Worm (Caenorhabditis elegans): ENCODE measurements around the gene F35E8.9.

The F35E8.9 gene

DNA sequence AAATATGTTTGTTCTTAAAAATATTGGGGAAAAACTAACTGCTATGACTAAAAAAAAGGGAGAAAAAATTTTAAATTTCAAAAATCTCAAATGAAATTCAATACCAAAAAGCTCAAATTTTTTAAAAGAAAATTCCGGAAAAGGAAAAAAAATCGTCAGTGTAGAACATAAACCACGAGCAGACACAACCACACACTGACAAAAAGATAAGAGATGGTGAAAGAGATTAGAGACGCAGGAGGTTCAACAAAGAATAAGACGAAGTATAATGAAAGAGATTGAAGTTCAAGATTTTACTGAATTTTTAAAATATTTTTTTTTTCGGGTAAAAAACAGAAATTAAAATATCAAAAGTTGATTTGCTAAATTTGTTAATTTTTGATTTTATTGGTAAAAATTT is 37.3 kb downstream of the F35E8.9 start:
- TF ChIP-seq nhr-11 (tag; optimal IDR thresholded peaks at IDR 0.05) (no peak), ceh-14 (tag; optimal IDR thresholded peaks at IDR 0.05) (no peak), T23F11.4 (GFP tag; optimal IDR thresholded peaks at IDR 0.05) (no peak), ceh-19 (GFP tag; optimal IDR thresholded peaks at IDR 0.05) (no peak), hlh-15 (tag; optimal IDR thresholded peaks at IDR 0.05) (no peak), Y22D7AL.16 (tag; optimal IDR thresholded peaks at IDR 0.05) (no peak), sox-2 (GFP tag; IDR thresholded peaks at IDR 0.05) (no peak), pat-9 (tag; optimal IDR thresholded peaks at IDR 0.05) (no peak), nfya-1 (tag; optimal IDR thresholded peaks at IDR 0.05) (no peak), C38D4.7 (GFP tag; optimal IDR thresholded peaks at IDR 0.05) (no peak), pros-1 (tag; optimal IDR thresholded peaks at IDR 0.05) (no peak), lim-6 (tag; optimal IDR thresholded peaks at IDR 0.05) (no peak), unc-86 (tag; optimal IDR thresholded peaks at IDR 0.05) (no peak), ahr-1 (tag; optimal IDR thresholded peaks at IDR 0.05) (no peak), pqm-1 (tag; optimal IDR thresholded peaks at IDR 0.05) (no peak)

DNA sequence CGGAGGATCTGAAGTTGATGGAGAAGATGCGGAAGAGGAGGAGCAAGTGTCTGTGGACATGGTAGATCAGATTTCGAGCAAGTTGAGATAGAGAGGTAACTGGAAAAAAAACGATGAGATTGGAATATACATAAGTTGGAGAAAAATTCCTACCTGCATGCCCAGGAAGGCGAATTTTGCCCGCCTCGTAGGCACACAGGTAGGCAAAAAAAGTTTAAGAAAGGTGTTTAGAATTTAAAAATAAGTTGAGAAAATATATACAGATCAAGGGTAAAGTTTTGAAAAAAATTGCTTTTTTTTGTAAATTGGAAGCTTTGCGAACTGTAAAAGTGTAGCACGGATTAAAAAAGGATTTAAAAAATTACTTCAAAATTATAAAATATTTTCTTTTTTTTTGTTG is 37.9 kb downstream of the F35E8.9 start, which contains the start of gene nhr-84:
TSS of gene nhr-84 (minus strand) at position 101 of the 400 bp plus-strand sequence.
- TF ChIP-seq pat-9 (tag; optimal IDR thresholded peaks at IDR 0.05) (no peak), fax-1 (tag; optimal IDR thresholded peaks at IDR 0.05) (no peak), odd-2 (tag; optimal IDR thresholded peaks at IDR 0.05) (no peak), elt-4 (tag; optimal IDR thresholded peaks at IDR 0.05) (no peak), npax-4 (tag; optimal IDR thresholded peaks at IDR 0.05) (no peak), pha-2 (tag; optimal IDR thresholded peaks at IDR 0.05) (no peak), ceh-30 (tag; optimal IDR thresholded peaks at IDR 0.05) (no peak), dve-1 (tag; optimal IDR thresholded peaks at IDR 0.05) (no peak), ceh-24 (tag; optimal IDR thresholded peaks at IDR 0.05) (no peak), ceh-2 (tag; optimal IDR thresholded peaks at IDR 0.05) (no peak), sdc-2 (tag; optimal IDR thresholded peaks at IDR 0.05) (no peak), gmeb-2 (tag; optimal IDR thresholded peaks at IDR 0.05) (no peak)

ce11 chrV:15876308-15876707 is 41.0 kb downstream of the F35E8.9 start, which contains the start of gene nhr-102:
Gene nhr-102 (minus strand): TSS chrV:15876408.
- TF ChIP-seq pag-3 (tag; optimal IDR thresholded peaks at IDR 0.05; ENCODE audit: borderline replicate concordance) (no peak), syd-9 (tag; optimal IDR thresholded peaks at IDR 0.05) (no peak), ceh-9 (tag; optimal IDR thresholded peaks at IDR 0.05) (no peak), F13H6.1 (tag; optimal IDR thresholded peaks at IDR 0.05) (no peak), ref-2 (tag; optimal IDR thresholded peaks at IDR 0.05) (no peak), lin-11 (tag; optimal IDR thresholded peaks at IDR 0.05) (no peak), nhr-11 (tag; optimal IDR thresholded peaks at IDR 0.05) (no peak)

ce11 chrV:15873762-15874161 is 43.6 kb downstream of the F35E8.9 start:
- TF ChIP-seq elt-2 (tag; optimal IDR thresholded peaks at IDR 0.05): peak; percentile 99
- peak; percentile 99 for TF ChIP-seq ceh-45 (GFP tag; IDR thresholded peaks at IDR 0.05)
- peak; percentile 87 for TF ChIP-seq ceh-30 (tag; optimal IDR thresholded peaks at IDR 0.05)
- no peak for TF ChIP-seq pax-1 (tag; optimal IDR thresholded peaks at IDR 0.05)
- TF ChIP-seq tbx-7 (tag; optimal IDR thresholded peaks at IDR 0.05): peak; percentile 82
- no peak for TF ChIP-seq pha-4 (tag; optimal IDR thresholded peaks at IDR 0.05)
- TF ChIP-seq T23F11.4 (GFP tag; optimal IDR thresholded peaks at IDR 0.05): peak; percentile 99
- peak; percentile 99 for TF ChIP-seq ceh-14 (tag; optimal IDR thresholded peaks at IDR 0.05)
- TF ChIP-seq hlh-30 (tag; optimal IDR thresholded peaks at IDR 0.05; ENCODE audit: insufficient read depth): peak; percentile 90
- peak; percentile 98 for TF ChIP-seq rnt-1 (tag; optimal IDR thresholded peaks at IDR 0.05)
- TF ChIP-seq ceh-22 (tag; optimal IDR thresholded peaks at IDR 0.05): peak; percentile 55
- TF ChIP-seq unc-3 (GFP tag; conservative IDR thresholded peaks at IDR 0.05): peak; percentile 99
- TF ChIP-seq unc-3 (tag; optimal IDR thresholded peaks at IDR 0.05): peak; percentile 99
- TF ChIP-seq ceh-24 (tag; optimal IDR thresholded peaks at IDR 0.05): peak; percentile 99
- TF ChIP-seq zip-5 (tag; optimal IDR thresholded peaks at IDR 0.05): peak; percentile 94
- TF ChIP-seq lin-11 (tag; optimal IDR thresholded peaks at IDR 0.05): peak; percentile 97
- peak; percentile 98 for TF ChIP-seq F13H6.1 (tag; optimal IDR thresholded peaks at IDR 0.05)
- peak; percentile 93 for TF ChIP-seq sdc-2 (tag; optimal IDR thresholded peaks at IDR 0.05)
- peak; percentile 93 for TF ChIP-seq ceh-31 (tag; optimal IDR thresholded peaks at IDR 0.05)
- peak; percentile 91 for TF ChIP-seq odd-2 (tag; optimal IDR thresholded peaks at IDR 0.05)
- TF ChIP-seq nhr-11 (tag; optimal IDR thresholded peaks at IDR 0.05): no peak
- TF ChIP-seq che-1 (tag; optimal IDR thresholded peaks at IDR 0.05): peak; percentile 98
- peak; percentile 98 for TF ChIP-seq ceh-2 (tag; optimal IDR thresholded peaks at IDR 0.05)
- peak; percentile 99 for TF ChIP-seq syd-9 (tag; optimal IDR thresholded peaks at IDR 0.05)
- peak; percentile 99 for TF ChIP-seq hlh-13 (GFP tag; optimal IDR thresholded peaks at IDR 0.05)
- TF ChIP-seq hlh-6 (tag; optimal IDR thresholded peaks at IDR 0.05): peak; percentile 99
- peak; percentile 99 for TF ChIP-seq unc-86 (tag; optimal IDR thresholded peaks at IDR 0.05)
